Fruit fly (Drosophila melanogaster): ENCODE data around the gene CG15385.

The CG15385 gene

DNA sequence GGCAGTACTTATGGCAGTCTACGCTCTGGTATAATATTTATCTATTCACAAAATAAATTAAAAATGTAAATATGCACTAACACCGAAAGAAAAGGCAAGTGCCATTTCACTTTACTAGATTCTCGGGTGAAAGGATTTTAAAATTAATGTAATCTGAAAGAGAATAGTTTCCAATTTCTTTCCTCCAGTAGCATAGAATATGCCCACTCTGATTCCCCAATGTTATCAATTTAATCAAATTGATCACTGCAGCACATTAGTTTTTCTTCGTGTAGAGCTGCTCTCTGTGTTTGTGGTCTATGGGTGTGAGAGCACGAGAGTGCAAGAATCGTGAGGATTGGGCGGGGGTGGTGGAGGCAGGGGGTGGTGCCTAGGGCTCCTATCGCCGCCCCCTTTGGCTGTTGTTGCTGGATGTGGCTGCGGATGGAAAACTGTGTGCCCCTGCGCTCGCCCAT lies 11.2 kb downstream of the CG15385 start (continued):
- TF ChIP-seq CG11560 (tag; IDR thresholded peaks at IDR 0.05) (no peak), CG10321 (GFP tag; IDR thresholded peaks at IDR 0.05) (0 out of 2 replicates have a peak, but pooled peaks have one; percentile 7), Fer3 (tag; optimal IDR thresholded peaks at IDR 0.05) (peak; percentile 60), D (optimal IDR thresholded peaks at IDR 0.05) (no peak), D (GFP tag; optimal IDR thresholded peaks at IDR 0.05) (peak; percentile 96), CG7839 (tag; optimal IDR thresholded peaks at IDR 0.05) (peak; percentile 80), CG18262 (tag; optimal IDR thresholded peaks at IDR 0.05) (peak; percentile 96), CG7271 (tag; optimal IDR thresholded peaks at IDR 0.05) (peak; percentile 6), CG8388 (GFP tag; optimal IDR thresholded peaks at IDR 0.05) (peak; percentile 90), slou (GFP tag; optimal IDR thresholded peaks at IDR 0.05) (peak; percentile 53), CHES-1-like (GFP tag; optimal IDR thresholded peaks at IDR 0.05) (no peak), jumu (GFP tag; optimal IDR thresholded peaks at IDR 0.05) (peak; percentile 60), ttk (GFP tag; IDR thresholded peaks at IDR 0.05) (peak; percentile 45), bowl (GFP tag; IDR thresholded peaks at IDR 0.05) (no peak), CG5180 (GFP tag; optimal IDR thresholded peaks at IDR 0.05) (no peak), NFAT (GFP tag; IDR thresholded peaks at IDR 0.05) (no peak), CG3838 (GFP tag; optimal IDR thresholded peaks at IDR 0.05) (peak; percentile 14), CG16813 (GFP tag; IDR thresholded peaks at IDR 0.05; ENCODE audit: partially characterized antibody) (no peak), CG6654 (GFP tag; optimal IDR thresholded peaks at IDR 0.05) (peak; percentile 73), HLH54F (GFP tag; optimal IDR thresholded peaks at IDR 0.05) (peak; percentile 33), insv (GFP tag; optimal IDR thresholded peaks at IDR 0.05) (no peak), CG12769 (tag; optimal IDR thresholded peaks at IDR 0.05) (no peak), Abd-B (GFP tag; optimal IDR thresholded peaks at IDR 0.05) (peak; percentile 84), CG8281 (tag; optimal IDR thresholded peaks at IDR 0.05) (peak; percentile 64), CG1529 (GFP tag; optimal IDR thresholded peaks at IDR 0.05) (peak; percentile 91), chm (GFP tag; IDR thresholded peaks at IDR 0.05) (peak; percentile 72), Side (GFP tag; optimal IDR thresholded peaks at IDR 0.05) (peak; percentile 66), HmgZ (tag; optimal IDR thresholded peaks at IDR 0.05) (no peak), Hr78 (GFP tag; optimal IDR thresholded peaks at IDR 0.05) (peak in 1 of 2 experiments; percentile 67), amos (GFP tag; IDR thresholded peaks at IDR 0.05; ENCODE audit: partially characterized antibody) (no peak), ewg (GFP tag; optimal IDR thresholded peaks at IDR 0.05) (peak; percentile 84), dimm (GFP tag; IDR thresholded peaks at IDR 0.05) (0 out of 2 replicates have a peak, but pooled peaks have one; percentile 31), Opbp (GFP tag; IDR thresholded peaks at IDR 0.05; ENCODE audit: partially characterized antibody) (no peak), CG13424 (tag; optimal IDR thresholded peaks at IDR 0.05) (peak; percentile 87), ssp (GFP tag; IDR thresholded peaks at IDR 0.05) (0 out of 2 replicates have a peak, but pooled peaks have one; percentile 35), Fer1 (GFP tag; optimal IDR thresholded peaks at IDR 0.05) (peak; percentile 53), zfh1 (GFP tag; IDR thresholded peaks at IDR 0.05) (peak; percentile 83), CG6813 (GFP tag; optimal IDR thresholded peaks at IDR 0.05) (peak; percentile 67), pnt (GFP tag; optimal IDR thresholded peaks at IDR 0.05) (peak; percentile 79), Max (GFP tag; optimal IDR thresholded peaks at IDR 0.05) (peak; percentile 81), wek (GFP tag; optimal IDR thresholded peaks at IDR 0.05) (peak; percentile 66), ftz-f1 (GFP tag; optimal IDR thresholded peaks at IDR 0.05) (no peak), ap (GFP tag; IDR thresholded peaks at IDR 0.05) (peak; percentile 74), klu (GFP tag; IDR thresholded peaks at IDR 0.05) (no peak), Bteb2 (GFP tag; optimal IDR thresholded peaks at IDR 0.05) (peak; percentile 50), CG2129 (GFP tag; IDR thresholded peaks at IDR 0.05; ENCODE audit: partially characterized antibody) (no peak), CG11093 (GFP tag; IDR thresholded peaks at IDR 0.05) (peak; percentile 58; the same call in 1 of the 3 replicates), Atf6 (GFP tag; IDR thresholded peaks at IDR 0.05) (no peak), ac (GFP tag; optimal IDR thresholded peaks at IDR 0.05) (peak; percentile 65)
